Worm (Caenorhabditis elegans) whole organism, L1 larva: Measurements from ENCODE around the gene F54B11.10.

Source experiments
- aly-2 ChIP-seq: fragments of 150-350 bp; optimal IDR thresholded peaks from 2 replicates; lab custom pipeline; 2014; ENCODE audit warnings: missing biosample characterization, missing genetic modification characterization
- ama-1 ChIP-seq: fragments of 150-350 bp; optimal IDR thresholded peaks from 2 replicates; lab custom pipeline; 2014
- dpl-1 ChIP-seq, 3 experiments: fragments of 150-350 bp in 2 of 3; sonication (generic microtip) in 1 of 3; optimal IDR thresholded peaks; 2 replicates each; lab custom pipeline; 2014 to 2017; ENCODE audit warnings: missing biosample characterization in 3 of 3, missing genetic modification characterization in 3 of 3, missing genetic modification reagents in 3 of 3
- elt-3 ChIP-seq, 6 experiments: fragments of 150-350 bp in 1 of 6; sonication (generic microtip); optimal IDR thresholded peaks; 2 replicates each; lab custom pipeline; 2017 to 2018; ENCODE audit warnings: missing biosample characterization in 6 of 6, missing genetic modification characterization in 6 of 6, inconsistent platforms in 1 of 6
- fos-1 ChIP-seq: fragments of 150-350 bp; optimal IDR thresholded peaks from 2 replicates; lab custom pipeline; 2014; ENCODE audit warnings: missing biosample characterization, missing genetic modification characterization
- jun-1 ChIP-seq: fragments of 150-350 bp; optimal IDR thresholded peaks from 2 replicates; lab custom pipeline; 2014; ENCODE audit warnings: missing biosample characterization, missing genetic modification reagents, missing genetic modification characterization
- lin-15B ChIP-seq: fragments of 150-350 bp; sonication (generic microtip); optimal IDR thresholded peaks from 3 replicates; lab custom pipeline; 2014; ENCODE audit warnings: missing biosample characterization, missing genetic modification characterization
- lin-39 ChIP-seq: fragments of 150-350 bp; optimal IDR thresholded peaks from 2 replicates; lab custom pipeline; 2014; ENCODE audit warnings: missing biosample characterization, missing genetic modification reagents, missing genetic modification characterization
- lsy-2 ChIP-seq, 2 experiments: fragments of 150-350 bp; optimal IDR thresholded peaks; 2 replicates each; lab custom pipeline; 2014; ENCODE audit warnings: missing biosample characterization in 2 of 2, missing genetic modification characterization in 2 of 2
- nhr-237 ChIP-seq: fragments of 150-350 bp; optimal IDR thresholded peaks from 2 replicates; lab custom pipeline; 2014; ENCODE audit warnings: missing biosample characterization, missing genetic modification characterization
- nhr-84 ChIP-seq: sonication (generic microtip); optimal IDR thresholded peaks from 2 replicates; lab custom pipeline; 2017; ENCODE audit warnings: missing biosample characterization, missing genetic modification characterization
- snpc-4 ChIP-seq: fragments of 150-350 bp; optimal IDR thresholded peaks from 2 replicates; lab custom pipeline; 2014; ENCODE audit warnings: missing biosample characterization, missing genetic modification characterization
- tlp-1 ChIP-seq: fragments of 150-350 bp; optimal IDR thresholded peaks from 2 replicates; lab custom pipeline; 2014; ENCODE audit warnings: missing biosample characterization, missing genetic modification characterization
- unc-130 ChIP-seq: fragments of 150-350 bp; optimal IDR thresholded peaks from 2 replicates; lab custom pipeline; 2017; ENCODE audit warnings: missing biosample characterization, missing genetic modification characterization, inconsistent platforms

DNA sequence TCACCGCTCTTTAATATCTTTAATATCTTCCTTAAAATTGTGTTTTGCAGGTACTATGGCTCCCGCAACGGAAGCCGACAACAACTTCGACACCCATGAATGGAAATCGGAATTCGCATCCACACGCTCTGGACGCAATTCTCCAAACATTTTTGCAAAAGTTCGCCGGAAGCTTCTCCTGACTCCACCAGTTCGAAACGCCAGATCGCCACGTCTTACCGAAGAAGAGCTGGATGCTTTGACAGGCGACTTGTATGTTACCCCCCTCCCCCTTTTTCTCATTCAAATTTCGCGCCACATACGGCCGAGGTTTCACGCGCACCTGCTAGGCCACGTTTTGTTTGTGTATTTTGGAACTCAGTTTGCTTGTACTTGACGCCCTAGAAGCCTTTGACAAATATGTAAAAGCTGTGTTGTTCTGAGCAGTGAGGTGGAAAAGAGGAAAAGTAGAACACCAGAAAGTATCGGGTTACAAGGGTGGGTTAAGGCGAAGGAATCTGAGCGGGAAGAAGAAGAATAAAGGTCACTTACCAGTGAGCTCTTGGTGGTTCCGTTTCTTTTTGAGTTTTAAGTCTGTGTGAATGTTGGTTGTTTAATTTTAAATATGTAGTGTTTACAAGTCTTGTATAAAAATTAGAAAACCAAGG, 2.9 kb downstream of the F54B11.10 start, which contains the start of gene unc-84:
- TF ChIP-seq tlp-1 (tag; lab: Kevin White, UChicago) (no peak), lsy-2 (tag; optimal IDR thresholded peaks at IDR 0.05; lab: Kevin White, UChicago) (no peak), lin-39 (tag; lab: Kevin White, UChicago) (no peak), lin-15B (tag; lab: Kevin White, UChicago) (no peak), dpl-1 (GFP tag; optimal IDR thresholded peaks at IDR 0.05; lab: Kevin White, UChicago) (peak; percentile 54 to 78 (median 68)), fos-1 (no peak), aly-2 (tag; lab: Kevin White, UChicago) (no peak), nhr-237 (tag; lab: Kevin White, UChicago) (no peak), jun-1 (no peak), elt-3 (tag; optimal IDR thresholded peaks at IDR 0.05; lab: Kevin White, UChicago) (no peak), nhr-84 (tag; lab: Kevin White, UChicago) (no peak), ama-1 (lab: Kevin White, UChicago) (no peak), unc-130 (tag; lab: Kevin White, UChicago) (no peak), snpc-4 (tag; lab: Kevin White, UChicago) (no peak)
